Fruit fly (Drosophila melanogaster) whole organism, embryonic: ENCODE data around the gene CG33346.
A peak's percentile ranks its signal among the peaks of the same experiment; 100 is the strongest.

Source experiments
- B-H2 ChIP-seq: fragments of 200-800 bp; sonication (Bioruptor generic); optimal IDR thresholded peaks from 2 replicates; lab custom pipeline; 2018; ENCODE audit warnings: missing biosample characterization, mild to moderate bottlenecking, missing genetic modification characterization
- CG10209 ChIP-seq: fragments of 200-800 bp; sonication (Bioruptor generic); optimal IDR thresholded peaks from 3 replicates; lab custom pipeline; 2017; ENCODE audit warnings: missing biosample characterization, mild to moderate bottlenecking, missing genetic modification characterization, missing genetic modification reagents
- CG10959 ChIP-seq: fragments of 200-800 bp; sonication (Bioruptor generic); IDR thresholded peaks from 2 replicates; pipeline ENCODE4 v1.3.6; 2022; ENCODE audit warnings: missing biosample characterization, missing genetic modification characterization
- CG11093 ChIP-seq: fragments of 200-800 bp; sonication (Bioruptor generic); IDR thresholded peaks from 3 replicates; pipeline ENCODE4 v1.3.6; 2022; ENCODE audit warnings: missing biosample characterization, missing genetic modification characterization
- CG11723 ChIP-seq: fragments of 200-800 bp; sonication (Bioruptor generic); optimal IDR thresholded peaks from 2 replicates; lab custom pipeline; 2017; ENCODE audit warnings: missing biosample characterization, mild to moderate bottlenecking, missing genetic modification characterization
- CG1647 ChIP-seq: fragments of 200-800 bp; sonication (Bioruptor generic); optimal IDR thresholded peaks from 3 replicates; lab custom pipeline; 2016; ENCODE audit warnings: missing biosample characterization, missing genetic modification characterization
- CG16779 ChIP-seq: fragments of 200-800 bp; sonication (Bioruptor generic); IDR thresholded peaks from 2 replicates; pipeline ENCODE4 v1.3.6; 2022; ENCODE audit warnings: missing biosample characterization, missing genetic modification characterization
- CG16813 ChIP-seq: fragments of 200-800 bp; sonication (Bioruptor generic); IDR thresholded peaks from 3 replicates; pipeline ENCODE4 v1.3.6; 2022; ENCODE audit warnings: missing biosample characterization, missing genetic modification characterization; ENCODE audit not compliant: partially characterized antibody
- CG18599 ChIP-seq: fragments of 200-800 bp; sonication (Bioruptor generic); optimal IDR thresholded peaks from 3 replicates; lab custom pipeline; 2017; ENCODE audit warnings: missing biosample characterization, missing genetic modification characterization, mild to moderate bottlenecking, moderate library complexity, missing genetic modification reagents
- CG2678 ChIP-seq: fragments of 200-800 bp; sonication (Bioruptor generic); optimal IDR thresholded peaks from 3 replicates; lab custom pipeline; 2019; ENCODE audit warnings: missing biosample characterization, mild to moderate bottlenecking, missing genetic modification characterization, moderate library complexity
- CG2889 ChIP-seq: fragments of 200-800 bp; sonication (Bioruptor generic); IDR thresholded peaks from 3 replicates; pipeline ENCODE4 v1.3.6; 2022; ENCODE audit warnings: missing biosample characterization, missing genetic modification characterization
- CG32772 ChIP-seq: fragments of 200-800 bp; sonication (Bioruptor generic); IDR thresholded peaks from 2 replicates; pipeline ENCODE4 v1.3.6; 2022; ENCODE audit warnings: missing biosample characterization, missing genetic modification characterization
- CG8089 ChIP-seq: fragments of 200-800 bp; sonication (Bioruptor generic); optimal IDR thresholded peaks from 3 replicates; lab custom pipeline; 2016; ENCODE audit warnings: missing biosample characterization, missing genetic modification characterization
- CG8359 ChIP-seq: fragments of 200-800 bp; sonication (Bioruptor generic); optimal IDR thresholded peaks from 2 replicates; lab custom pipeline; 2017; ENCODE audit warnings: missing biosample characterization, mild to moderate bottlenecking, missing genetic modification characterization, borderline replicate concordance
- CG9797 ChIP-seq: fragments of 200-800 bp; sonication (Bioruptor generic); optimal IDR thresholded peaks from 3 replicates; lab custom pipeline; 2018; ENCODE audit warnings: missing biosample characterization, mild to moderate bottlenecking, missing genetic modification characterization
- Doc2 ChIP-seq: fragments of 200-800 bp; sonication (Bioruptor generic); IDR thresholded peaks from 2 replicates; pipeline ENCODE4 v1.3.6; 2022; ENCODE audit warnings: missing biosample characterization, missing genetic modification characterization
- GATAe ChIP-seq: fragments of 200-800 bp; sonication (Bioruptor generic); conservative IDR thresholded peaks from 2 replicates; pipeline ENCODE4 v1.3.6; 2022; ENCODE audit warnings: missing biosample characterization, missing genetic modification characterization
- HLH4C ChIP-seq: fragments of 200-800 bp; sonication (Bioruptor generic); IDR thresholded peaks from 3 replicates; pipeline ENCODE4 v1.3.6; 2022; ENCODE audit warnings: missing biosample characterization, missing genetic modification characterization; ENCODE audit not compliant: partially characterized antibody
- Hmr ChIP-seq: fragments of 200-800 bp; sonication (Bioruptor generic); optimal IDR thresholded peaks from 3 replicates; lab custom pipeline; 2017; ENCODE audit warnings: mild to moderate bottlenecking, missing biosample characterization, missing genetic modification reagents, missing genetic modification characterization
- Hr78 ChIP-seq, 2 experiments: fragments of 200-800 bp in 1 of 2; fragments of >200 bp in 1 of 2; sonication (Bioruptor generic) in 1 of 2; optimal IDR thresholded peaks; 2 replicates each; lab custom pipeline; 2017 to 2019; ENCODE audit warnings: missing biosample characterization in 2 of 2, missing genetic modification characterization in 2 of 2, mild to moderate bottlenecking in 1 of 2, moderate library complexity in 1 of 2
- Jarid2 ChIP-seq: fragments of 200-800 bp; sonication (Bioruptor generic); optimal IDR thresholded peaks from 3 replicates; lab custom pipeline; 2017; ENCODE audit warnings: mild to moderate bottlenecking, missing biosample characterization, missing genetic modification reagents, missing genetic modification characterization
- Med ChIP-seq: fragments of 200-800 bp; sonication (Bioruptor generic); peaks from one replicate; lab custom pipeline; 2016; ENCODE audit warnings: missing biosample characterization, missing genetic modification characterization, mild to moderate bottlenecking, inconsistent platforms, moderate library complexity
- NC2β ChIP-seq: fragments of 200-800 bp; sonication (Bioruptor generic); optimal IDR thresholded peaks from 2 replicates; lab custom pipeline; 2016; ENCODE audit warnings: missing biosample characterization, missing genetic modification characterization
- Nf-YC ChIP-seq: fragments of 200-800 bp; optimal IDR thresholded peaks from 3 replicates; lab custom pipeline; 2019; ENCODE audit warnings: missing biosample characterization, mild to moderate bottlenecking, missing genetic modification characterization, moderate library complexity
- Sin3A ChIP-seq: fragments of >200 bp; optimal IDR thresholded peaks from 2 replicates; lab custom pipeline; 2018
- Ssrp ChIP-seq: fragments of 200-800 bp; sonication (Bioruptor generic); optimal IDR thresholded peaks from 2 replicates; lab custom pipeline; 2018; ENCODE audit warnings: missing biosample characterization, mild to moderate bottlenecking, missing genetic modification characterization, moderate library complexity
- Trl ChIP-seq, 3 experiments: fragments of >200 bp in 2 of 3; fragments of 200-800 bp in 1 of 3; sonication (Bioruptor generic) in 1 of 3; optimal IDR thresholded peaks; 2 replicates in 1 of 3; 3 replicates in 2 of 3; lab custom pipeline; 2016 to 2017; ENCODE audit warnings: missing biosample characterization in 1 of 3, missing genetic modification characterization in 1 of 3
- YL-1 ChIP-seq: fragments of 200-800 bp; sonication (Bioruptor generic); optimal IDR thresholded peaks from 3 replicates; lab custom pipeline; 2017; ENCODE audit warnings: missing biosample characterization, mild to moderate bottlenecking, missing genetic modification characterization
- al ChIP-seq: fragments of 200-800 bp; sonication (Bioruptor generic); IDR thresholded peaks from 2 replicates; pipeline ENCODE4 v1.3.6; 2022; ENCODE audit warnings: missing biosample characterization, missing genetic modification characterization
- az2 ChIP-seq: fragments of 200-800 bp; sonication (Bioruptor generic); optimal IDR thresholded peaks from 3 replicates; lab custom pipeline; 2016; ENCODE audit warnings: missing biosample characterization, missing genetic modification characterization
- corto ChIP-seq: fragments of 200-800 bp; sonication (Bioruptor generic); optimal IDR thresholded peaks from 2 replicates; lab custom pipeline; 2016; ENCODE audit warnings: missing biosample characterization, mild to moderate bottlenecking, missing genetic modification characterization, moderate library complexity
- dmrt11E ChIP-seq: fragments of 200-800 bp; sonication (Bioruptor generic); optimal IDR thresholded peaks from 3 replicates; lab custom pipeline; 2018; ENCODE audit warnings: missing biosample characterization, mild to moderate bottlenecking, missing genetic modification characterization, moderate library complexity
- dpn ChIP-seq, 2 experiments: fragments of 200-800 bp; sonication (Bioruptor generic); optimal IDR thresholded peaks; 3 replicates each; lab custom pipeline; 2016; ENCODE audit warnings: missing biosample characterization in 2 of 2, missing genetic modification characterization in 2 of 2
- eyg ChIP-seq: fragments of 200-800 bp; sonication (Bioruptor generic); optimal IDR thresholded peaks from 3 replicates; lab custom pipeline; 2016; ENCODE audit warnings: missing biosample characterization, missing genetic modification characterization
- fd102C ChIP-seq: fragments of 200-800 bp; sonication (Bioruptor generic); optimal IDR thresholded peaks from 2 replicates; lab custom pipeline; 2018; ENCODE audit warnings: missing biosample characterization, mild to moderate bottlenecking, missing genetic modification characterization, moderate library complexity
- gsb-n ChIP-seq: fragments of 200-800 bp; sonication (Bioruptor generic); optimal IDR thresholded peaks from 3 replicates; lab custom pipeline; 2018; ENCODE audit warnings: missing biosample characterization, mild to moderate bottlenecking, missing genetic modification characterization
- hb ChIP-seq: fragments of 200-800 bp; sonication (Bioruptor generic); IDR thresholded peaks from 3 replicates; pipeline ENCODE4 v1.3.6; 2022; ENCODE audit warnings: missing biosample characterization, missing genetic modification characterization; ENCODE audit not compliant: partially characterized antibody
- hbn ChIP-seq: fragments of 200-800 bp; sonication (Bioruptor generic); IDR thresholded peaks from 2 replicates; pipeline ENCODE4 v1.3.6; 2022; ENCODE audit warnings: missing biosample characterization, missing genetic modification characterization; ENCODE audit not compliant: partially characterized antibody
- hkb ChIP-seq, 2 experiments: fragments of 200-800 bp in 1 of 2; fragments of >200 bp in 1 of 2; sonication (Bioruptor generic) in 1 of 2; IDR thresholded peaks in 1 of 2; optimal IDR thresholded peaks in 1 of 2; 2 replicates each; pipeline versions ENCODE4 v1.3.6 to Lab custom; 2017 to 2022; ENCODE audit warnings: missing biosample characterization in 1 of 2, missing genetic modification characterization in 1 of 2
- insv ChIP-seq, 2 experiments: fragments of 200-800 bp; sonication (Bioruptor generic); optimal IDR thresholded peaks; 3 replicates each; lab custom pipeline; 2016 to 2018; ENCODE audit warnings: missing biosample characterization in 2 of 2, missing genetic modification characterization in 2 of 2
- pros ChIP-seq: fragments of 200-800 bp; sonication (Bioruptor generic); optimal IDR thresholded peaks from 3 replicates; lab custom pipeline; 2019; ENCODE audit warnings: missing biosample characterization, mild to moderate bottlenecking, missing genetic modification characterization, moderate library complexity
- sd ChIP-seq: fragments of 200-800 bp; sonication (Bioruptor generic); optimal IDR thresholded peaks from 3 replicates; lab custom pipeline; 2018; ENCODE audit warnings: missing biosample characterization, mild to moderate bottlenecking, missing genetic modification characterization, moderate library complexity
- sima ChIP-seq: fragments of 200-800 bp; sonication (Bioruptor generic); optimal IDR thresholded peaks from 2 replicates; lab custom pipeline; 2016; ENCODE audit warnings: missing biosample characterization, missing genetic modification characterization
- sob ChIP-seq: fragments of 200-800 bp; sonication (Bioruptor generic); IDR thresholded peaks from 2 replicates; pipeline ENCODE4 v1.3.6; 2022; ENCODE audit warnings: missing biosample characterization, missing genetic modification characterization
- tin ChIP-seq: fragments of 200-800 bp; sonication (Bioruptor generic); optimal IDR thresholded peaks from 3 replicates; lab custom pipeline; 2016; ENCODE audit warnings: missing biosample characterization, missing genetic modification characterization
- tll ChIP-seq, 2 experiments: fragments of 200-800 bp in 1 of 2; fragments of >200 bp in 1 of 2; sonication (Bioruptor generic) in 1 of 2; optimal IDR thresholded peaks; 2 replicates each; lab custom pipeline; 2017 to 2019; ENCODE audit warnings: missing biosample characterization in 2 of 2, missing genetic modification characterization in 2 of 2, mild to moderate bottlenecking in 1 of 2, moderate library complexity in 1 of 2
- vfl ChIP-seq: fragments of 200-800 bp; sonication (Bioruptor generic); optimal IDR thresholded peaks from 2 replicates; lab custom pipeline; 2016; ENCODE audit warnings: missing biosample characterization, missing genetic modification characterization
- yki ChIP-seq: fragments of >200 bp; optimal IDR thresholded peaks from 3 replicates; lab custom pipeline; 2018

The CG33346 gene

dm6 chr3R:28681834-28682464, 12.9 kb downstream of the CG33346 start (continued):
- TF ChIP-seq HLH4C (GFP tag; lab: Robert Waterston, UW) (0 out of 3 replicates have a peak, but pooled peaks have one; percentile 37), al (GFP tag; lab: Robert Waterston, UW) (no peak), eyg (GFP tag; lab: Kevin White, UChicago) (no peak), hb (GFP tag; lab: Robert Waterston, UW) (no peak), CG10959 (GFP tag; lab: Robert Waterston, UW) (no peak), tll (GFP tag; optimal IDR thresholded peaks at IDR 0.05; lab: Kevin White, UChicago) (no peak), NC2β (no peak), CG1647 (GFP tag; lab: Kevin White, UChicago) (no peak), dmrt11E (tag; lab: Kevin White, UChicago) (no peak), az2 (no peak), insv (GFP tag; optimal IDR thresholded peaks at IDR 0.05; lab: Kevin White, UChicago) (no peak), vfl (GFP tag; lab: Kevin White, UChicago) (no peak), Nf-YC (tag; lab: Kevin White, UChicago) (no peak), sima (GFP tag; lab: Kevin White, UChicago) (no peak), pros (GFP tag; lab: Kevin White, UChicago) (no peak), sob (GFP tag; lab: Robert Waterston, UW) (no peak), dpn (GFP tag; optimal IDR thresholded peaks at IDR 0.05; lab: Kevin White, UChicago) (no peak), Sin3A (lab: Kevin White, UChicago) (no peak), CG16779 (GFP tag; lab: Robert Waterston, UW) (no peak), yki (lab: Kevin White, UChicago) (no peak), CG9797 (no peak), hbn (GFP tag; lab: Robert Waterston, UW) (no peak), sd (tag; lab: Kevin White, UChicago) (no peak), Jarid2 (peak; percentile 60), CG10209 (GFP tag; lab: Kevin White, UChicago) (no peak), corto (no peak), CG2889 (no peak), CG16813 (GFP tag; lab: Robert Waterston, UW) (0 out of 3 replicates have a peak, but pooled peaks have one; percentile 23), Med (GFP tag; lab: Kevin White, UChicago) (peak; percentile 67), CG18599 (GFP tag; lab: Kevin White, UChicago) (no peak), CG8089 (GFP tag; lab: Kevin White, UChicago) (no peak), CG11093 (GFP tag; lab: Robert Waterston, UW) (no peak), Ssrp (no peak), CG11723 (no peak), B-H2 (no peak), YL-1 (GFP tag; lab: Kevin White, UChicago) (no peak), fd102C (GFP tag; lab: Kevin White, UChicago) (no peak), Hmr (GFP tag; lab: Kevin White, UChicago) (no peak), CG8359 (GFP tag; lab: Kevin White, UChicago) (peak; percentile 98), gsb-n (no peak), Trl (optimal IDR thresholded peaks at IDR 0.05; lab: Kevin White, UChicago) (no peak), Trl (GFP tag; optimal IDR thresholded peaks at IDR 0.05; lab: Kevin White, UChicago) (no peak), GATAe (GFP tag; lab: Robert Waterston, UW) (no peak), hkb (optimal IDR thresholded peaks at IDR 0.05; lab: Kevin White, UChicago) (no peak), hkb (GFP tag; IDR thresholded peaks at IDR 0.05; lab: Robert Waterston, UW) (peak; percentile 31; the same call in 1 of the 2 replicates), CG2678 (tag; lab: Kevin White, UChicago) (no peak), Hr78 (GFP tag; optimal IDR thresholded peaks at IDR 0.05; lab: Kevin White, UChicago) (peak in 1 of 2 experiments; percentile 46), tin (GFP tag; lab: Kevin White, UChicago) (no peak), CG32772 (GFP tag; lab: Robert Waterston, UW) (no peak), Doc2 (GFP tag; lab: Robert Waterston, UW) (no peak)
